Fruit fly (Drosophila melanogaster) whole organism, embryonic: ENCODE data around the gene SNRPG.

ENCODE experiments used
- BEAF-32 ChIP-seq: fragments of 200-800 bp; sonication (Bioruptor generic); optimal IDR thresholded peaks from 3 replicates; lab custom pipeline; 2017; ENCODE audit warnings: missing biosample characterization, missing genetic modification characterization, mild to moderate bottlenecking, moderate library complexity, missing genetic modification reagents
- C15 ChIP-seq: fragments of 200-800 bp; sonication (Bioruptor generic); IDR thresholded peaks from 3 replicates; pipeline ENCODE4 v1.3.6; 2022; ENCODE audit warnings: missing biosample characterization, missing genetic modification characterization
- CG10366 ChIP-seq: fragments of 200-800 bp; sonication (Bioruptor generic); IDR thresholded peaks from 2 replicates; pipeline ENCODE4 v1.3.6; 2022; ENCODE audit warnings: missing biosample characterization, missing genetic modification characterization
- CG12071 ChIP-seq: fragments of 200-800 bp; sonication (Bioruptor generic); optimal IDR thresholded peaks from 3 replicates; lab custom pipeline; 2018; ENCODE audit warnings: missing biosample characterization, mild to moderate bottlenecking, missing genetic modification characterization
- CG12299 ChIP-seq: fragments of 200-800 bp; sonication (Bioruptor generic); optimal IDR thresholded peaks from 2 replicates; lab custom pipeline; 2018; ENCODE audit warnings: missing biosample characterization, mild to moderate bottlenecking, missing genetic modification characterization
- CG13894 ChIP-seq: fragments of 200-800 bp; sonication (Bioruptor generic); optimal IDR thresholded peaks from 3 replicates; lab custom pipeline; 2018; ENCODE audit warnings: missing biosample characterization, mild to moderate bottlenecking, missing genetic modification characterization, moderate library complexity
- CG15269 ChIP-seq: fragments of 200-800 bp; sonication (Bioruptor generic); optimal IDR thresholded peaks from 2 replicates; lab custom pipeline; 2018; ENCODE audit warnings: missing biosample characterization, mild to moderate bottlenecking, missing genetic modification characterization, moderate library complexity
- CG15514 ChIP-seq: fragments of 200-800 bp; sonication (Bioruptor generic); optimal IDR thresholded peaks from 3 replicates; lab custom pipeline; 2017; ENCODE audit warnings: missing biosample characterization, missing genetic modification characterization, mild to moderate bottlenecking, moderate library complexity, missing genetic modification reagents
- CG15696 ChIP-seq: fragments of 200-800 bp; sonication (Bioruptor generic); optimal IDR thresholded peaks from 2 replicates; lab custom pipeline; 2019; ENCODE audit warnings: missing biosample characterization, mild to moderate bottlenecking, missing genetic modification characterization, moderate library complexity
- CG16813 ChIP-seq: fragments of 200-800 bp; sonication (Bioruptor generic); IDR thresholded peaks from 3 replicates; pipeline ENCODE4 v1.3.6; 2022; ENCODE audit warnings: missing biosample characterization, missing genetic modification characterization; ENCODE audit not compliant: partially characterized antibody
- CG2199 ChIP-seq: fragments of 200-800 bp; sonication (Bioruptor generic); IDR thresholded peaks from 3 replicates; pipeline ENCODE4 v1.3.6; 2022; ENCODE audit warnings: missing biosample characterization, missing genetic modification characterization
- CG33557 ChIP-seq: fragments of 200-800 bp; sonication (Bioruptor generic); optimal IDR thresholded peaks from 2 replicates; lab custom pipeline; 2019; ENCODE audit warnings: missing biosample characterization, mild to moderate bottlenecking, missing genetic modification characterization, moderate library complexity
- CG34422 ChIP-seq: fragments of 200-800 bp; sonication (Bioruptor generic); IDR thresholded peaks from 3 replicates; pipeline ENCODE4 v1.3.6; 2022; ENCODE audit warnings: missing biosample characterization, missing genetic modification characterization
- CG6683 ChIP-seq: fragments of 200-800 bp; sonication (Bioruptor generic); optimal IDR thresholded peaks from 2 replicates; lab custom pipeline; 2017; ENCODE audit warnings: missing biosample characterization, mild to moderate bottlenecking, missing genetic modification characterization, missing genetic modification reagents
- CG9797 ChIP-seq: fragments of 200-800 bp; sonication (Bioruptor generic); optimal IDR thresholded peaks from 3 replicates; lab custom pipeline; 2018; ENCODE audit warnings: missing biosample characterization, mild to moderate bottlenecking, missing genetic modification characterization
- CHES-1-like ChIP-seq: fragments of 200-800 bp; sonication (Bioruptor generic); optimal IDR thresholded peaks from 2 replicates; lab custom pipeline; 2016; ENCODE audit warnings: missing biosample characterization, missing genetic modification characterization
- Camta ChIP-seq: fragments of 200-800 bp; sonication (Bioruptor generic); optimal IDR thresholded peaks from 2 replicates; lab custom pipeline; 2016; ENCODE audit warnings: missing biosample characterization, missing genetic modification characterization
- D ChIP-seq, 2 experiments: fragments of 200-800 bp in 1 of 2; fragments of >200 bp in 1 of 2; sonication (Bioruptor generic) in 1 of 2; optimal IDR thresholded peaks; 2 replicates in 1 of 2; 3 replicates in 1 of 2; lab custom pipeline; 2017; ENCODE audit warnings: mild to moderate bottlenecking in 1 of 2, missing biosample characterization in 1 of 2, missing genetic modification characterization in 1 of 2, missing genetic modification reagents in 1 of 2
- D19B ChIP-seq: fragments of 200-800 bp; sonication (Bioruptor generic); optimal IDR thresholded peaks from 2 replicates; lab custom pipeline; 2017; ENCODE audit warnings: missing biosample characterization, mild to moderate bottlenecking, missing genetic modification characterization
- Dek ChIP-seq: fragments of 200-800 bp; sonication (Bioruptor generic); optimal IDR thresholded peaks from 3 replicates; lab custom pipeline; 2019; ENCODE audit warnings: missing biosample characterization, mild to moderate bottlenecking, missing genetic modification characterization, moderate library complexity
- Fer1 ChIP-seq: fragments of 200-800 bp; sonication (Bioruptor generic); optimal IDR thresholded peaks from 2 replicates; lab custom pipeline; 2017; ENCODE audit warnings: missing biosample characterization, mild to moderate bottlenecking, missing genetic modification characterization
- HLHmδ ChIP-seq: fragments of 200-800 bp; sonication (Bioruptor generic); optimal IDR thresholded peaks from 2 replicates; lab custom pipeline; 2018; ENCODE audit warnings: missing biosample characterization, mild to moderate bottlenecking, missing genetic modification characterization, moderate library complexity
- Lhr ChIP-seq: fragments of 200-800 bp; sonication (Bioruptor generic); optimal IDR thresholded peaks from 3 replicates; lab custom pipeline; 2017; ENCODE audit warnings: mild to moderate bottlenecking, missing biosample characterization, missing genetic modification reagents, missing genetic modification characterization
- Lim3 ChIP-seq: fragments of 200-800 bp; sonication (Bioruptor generic); IDR thresholded peaks from 2 replicates; pipeline ENCODE4 v1.3.6; 2022; ENCODE audit warnings: missing biosample characterization, missing genetic modification characterization
- Max ChIP-seq: fragments of 200-800 bp; sonication (Bioruptor generic); optimal IDR thresholded peaks from 2 replicates; lab custom pipeline; 2016; ENCODE audit warnings: missing biosample characterization, mild to moderate bottlenecking, missing genetic modification characterization
- NfI ChIP-seq: fragments of 200-800 bp; sonication (Bioruptor generic); optimal IDR thresholded peaks from 3 replicates; lab custom pipeline; 2018; ENCODE audit warnings: missing biosample characterization, mild to moderate bottlenecking, missing genetic modification characterization, moderate library complexity
- Spps ChIP-seq: fragments of 200-800 bp; sonication (Bioruptor generic); optimal IDR thresholded peaks from 2 replicates; lab custom pipeline; 2018; ENCODE audit warnings: missing biosample characterization, mild to moderate bottlenecking, missing genetic modification characterization
- Stat92E ChIP-seq, 3 experiments: fragments of >200 bp in 2 of 3; fragments of 200-800 bp in 1 of 3; sonication (Bioruptor generic) in 1 of 3; optimal IDR thresholded peaks; 2 replicates each; lab custom pipeline; 2017 to 2019; ENCODE audit warnings: missing biosample characterization in 3 of 3, missing genetic modification characterization in 3 of 3, mild to moderate bottlenecking in 1 of 3, moderate library complexity in 1 of 3
- Xrp1 ChIP-seq: fragments of 200-800 bp; sonication (Bioruptor generic); IDR thresholded peaks from 2 replicates; pipeline ENCODE4 v1.3.6; 2022; ENCODE audit warnings: missing biosample characterization, missing genetic modification characterization
- amos ChIP-seq: fragments of 200-800 bp; sonication (Bioruptor generic); IDR thresholded peaks from 2 replicates; pipeline ENCODE4 v1.3.6; 2022; ENCODE audit warnings: missing biosample characterization, missing genetic modification characterization; ENCODE audit not compliant: partially characterized antibody
- aop ChIP-seq: fragments of 200-800 bp; sonication (Bioruptor generic); IDR thresholded peaks from 2 replicates; pipeline ENCODE4 v1.3.6; 2022; ENCODE audit warnings: missing biosample characterization, missing genetic modification characterization
- chinmo ChIP-seq: fragments of 200-800 bp; sonication (Bioruptor generic); IDR thresholded peaks from 4 replicates; pipeline ENCODE4 v1.3.6; 2022; ENCODE audit warnings: missing biosample characterization, missing genetic modification characterization; ENCODE audit not compliant: partially characterized antibody
- disco-r ChIP-seq: fragments of 200-800 bp; sonication (Bioruptor generic); optimal IDR thresholded peaks from 2 replicates; lab custom pipeline; 2016; ENCODE audit warnings: missing biosample characterization, missing genetic modification characterization
- dmrt11E ChIP-seq: fragments of 200-800 bp; sonication (Bioruptor generic); optimal IDR thresholded peaks from 3 replicates; lab custom pipeline; 2018; ENCODE audit warnings: missing biosample characterization, mild to moderate bottlenecking, missing genetic modification characterization, moderate library complexity
- fd102C ChIP-seq: fragments of 200-800 bp; sonication (Bioruptor generic); optimal IDR thresholded peaks from 2 replicates; lab custom pipeline; 2018; ENCODE audit warnings: missing biosample characterization, mild to moderate bottlenecking, missing genetic modification characterization, moderate library complexity
- fd64A ChIP-seq: fragments of 200-800 bp; sonication (Bioruptor generic); optimal IDR thresholded peaks from 3 replicates; lab custom pipeline; 2018; ENCODE audit warnings: missing biosample characterization, mild to moderate bottlenecking, missing genetic modification characterization
- fu2 ChIP-seq: fragments of 200-800 bp; sonication (Bioruptor generic); optimal IDR thresholded peaks from 2 replicates; lab custom pipeline; 2016; ENCODE audit warnings: missing biosample characterization, missing genetic modification characterization
- gce ChIP-seq: fragments of 200-800 bp; sonication (Bioruptor generic); IDR thresholded peaks from 3 replicates; pipeline ENCODE4 v1.3.6; 2022; ENCODE audit warnings: missing biosample characterization, missing genetic modification characterization
- hth ChIP-seq: fragments of >200 bp; optimal IDR thresholded peaks from 2 replicates; lab custom pipeline; 2017; ENCODE audit warnings: inconsistent platforms
- ind ChIP-seq: fragments of 200-800 bp; sonication (Bioruptor generic); optimal IDR thresholded peaks from 3 replicates; lab custom pipeline; 2016; ENCODE audit warnings: missing biosample characterization, missing genetic modification characterization
- jing ChIP-seq: fragments of 200-800 bp; sonication (Bioruptor generic); optimal IDR thresholded peaks from 2 replicates; lab custom pipeline; 2018; ENCODE audit warnings: missing biosample characterization, mild to moderate bottlenecking, missing genetic modification characterization
- kni ChIP-seq: fragments of 200-800 bp; sonication (Bioruptor generic); optimal IDR thresholded peaks from 3 replicates; lab custom pipeline; 2017; ENCODE audit warnings: mild to moderate bottlenecking, missing biosample characterization, missing genetic modification reagents, missing genetic modification characterization
- knrl ChIP-seq: fragments of 200-800 bp; sonication (Bioruptor generic); IDR thresholded peaks from 3 replicates; pipeline ENCODE4 v1.3.6; 2022; ENCODE audit warnings: missing biosample characterization, missing genetic modification characterization; ENCODE audit not compliant: partially characterized antibody
- otp ChIP-seq: fragments of 200-800 bp; sonication (Bioruptor generic); IDR thresholded peaks from 3 replicates; pipeline ENCODE4, ENCODE4 v1.3.6; 2022; ENCODE audit warnings: missing biosample characterization, missing genetic modification characterization
- sens ChIP-seq: fragments of 200-800 bp; sonication (Bioruptor generic); peaks from one replicate; lab custom pipeline; 2016; ENCODE audit warnings: missing biosample characterization, missing genetic modification characterization
- slou ChIP-seq: fragments of 200-800 bp; sonication (Bioruptor generic); optimal IDR thresholded peaks from 3 replicates; lab custom pipeline; 2016; ENCODE audit warnings: missing biosample characterization, missing genetic modification characterization
- wek ChIP-seq: fragments of 200-800 bp; sonication (Bioruptor generic); optimal IDR thresholded peaks from 3 replicates; lab custom pipeline; 2018; ENCODE audit warnings: missing biosample characterization, mild to moderate bottlenecking, missing genetic modification characterization, moderate library complexity

Gene SNRPG

DNA sequence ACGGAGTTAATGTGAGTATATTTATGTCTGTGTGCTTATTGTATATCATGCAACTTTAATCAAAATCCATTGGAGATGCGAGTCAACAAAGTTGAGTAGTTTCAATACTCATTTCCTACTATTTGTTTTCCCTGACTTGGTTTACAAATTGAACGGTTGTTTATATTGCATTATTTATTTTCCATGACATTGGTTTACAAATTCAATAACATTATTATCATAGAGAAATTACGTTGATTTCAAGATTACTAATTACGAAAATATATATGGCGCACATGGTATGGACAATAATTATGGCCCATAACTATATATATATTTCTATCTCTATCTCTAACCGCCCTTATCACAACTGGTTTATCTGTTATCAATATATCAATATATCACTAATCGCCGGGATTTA lies 20.4 kb upstream of the SNRPG start:
- TF ChIP-seq dmrt11E (tag; lab: Kevin White, UChicago) (peak; percentile 22), Lhr (GFP tag; lab: Kevin White, UChicago) (no peak), Xrp1 (GFP tag; lab: Robert Waterston, UW) (0 out of 2 replicates have a peak, but pooled peaks have one; percentile 8), sens (GFP tag; lab: Kevin White, UChicago) (peak; percentile 53), ind (no peak), CG15696 (tag; lab: Kevin White, UChicago) (peak; percentile 53), CG33557 (peak; percentile 5)

DNA sequence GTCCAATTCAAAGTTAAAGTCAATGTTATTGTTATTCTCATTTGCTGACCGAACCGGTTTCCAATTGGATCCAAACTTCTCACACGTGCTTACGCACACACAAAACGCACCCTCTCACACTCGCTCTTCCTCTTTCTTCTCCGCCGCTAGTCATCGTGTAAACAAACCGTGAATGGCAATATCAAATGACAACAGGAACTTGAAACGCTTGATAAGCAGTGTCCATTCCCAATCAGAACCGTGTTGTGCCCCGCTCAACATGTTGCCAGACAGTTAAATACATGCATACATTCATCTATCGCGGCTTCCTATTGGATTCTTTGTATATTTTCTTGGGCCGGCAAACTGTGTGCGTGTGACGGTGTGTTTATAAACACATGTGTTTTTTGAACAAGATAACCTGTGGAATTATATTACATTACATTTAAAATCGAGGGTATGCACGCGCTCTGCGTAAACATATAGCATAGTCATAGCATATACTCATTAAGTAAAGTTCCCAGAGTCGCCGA lies 15.6 kb upstream of the SNRPG start:
- TF ChIP-seq fd102C (GFP tag; lab: Kevin White, UChicago) (no peak), CG9797 (GFP tag; lab: Kevin White, UChicago) (no peak), D19B (peak; percentile 86), Camta (GFP tag; lab: Kevin White, UChicago) (no peak), Fer1 (peak; percentile 45), Stat92E (GFP tag; optimal IDR thresholded peaks at IDR 0.05; lab: Kevin White, UChicago) (peak in 1 of 3 experiments; percentile 11), hth (no peak), disco-r (GFP tag; lab: Kevin White, UChicago) (no peak), C15 (GFP tag; lab: Robert Waterston, UW) (no peak), CG15269 (peak; percentile 36), slou (GFP tag; lab: Kevin White, UChicago) (no peak), CG12299 (peak; percentile 59), CG2199 (peak; percentile 57; the same call in 2 of the 3 replicates), otp (GFP tag; lab: Robert Waterston, UW) (no peak), aop (GFP tag; lab: Robert Waterston, UW) (no peak), HLHmδ (GFP tag; lab: Kevin White, UChicago) (peak; percentile 17), kni (GFP tag; lab: Kevin White, UChicago) (peak; percentile 82), amos (peak; percentile 22; the same call in 1 of the 2 replicates), CHES-1-like (GFP tag; lab: Kevin White, UChicago) (peak; percentile 34), Dek (tag; lab: Kevin White, UChicago) (no peak), Max (peak; percentile 7), fu2 (no peak), CG6683 (peak; percentile 32), CG34422 (peak; percentile 82; the same call in 1 of the 3 replicates), fd64A (GFP tag; lab: Kevin White, UChicago) (no peak), Xrp1 (GFP tag; lab: Robert Waterston, UW) (0 out of 2 replicates have a peak, but pooled peaks have one; percentile 22), Spps (tag; lab: Kevin White, UChicago) (no peak), BEAF-32 (GFP tag; lab: Kevin White, UChicago) (no peak), dmrt11E (tag; lab: Kevin White, UChicago) (no peak), CG16813 (GFP tag; lab: Robert Waterston, UW) (no peak), CG10366 (GFP tag; lab: Robert Waterston, UW) (no peak), Lim3 (GFP tag; lab: Robert Waterston, UW) (no peak), jing (GFP tag; lab: Kevin White, UChicago) (no peak), CG12071 (GFP tag; lab: Kevin White, UChicago) (peak; percentile 41), D (optimal IDR thresholded peaks at IDR 0.05; lab: Kevin White, UChicago) (no peak), D (GFP tag; optimal IDR thresholded peaks at IDR 0.05; lab: Kevin White, UChicago) (peak; percentile 11), NfI (GFP tag; lab: Kevin White, UChicago) (peak; percentile 2), gce (GFP tag; lab: Robert Waterston, UW) (no peak), wek (GFP tag; lab: Kevin White, UChicago) (peak; percentile 18), knrl (GFP tag; lab: Robert Waterston, UW) (no peak), chinmo (GFP tag; lab: Robert Waterston, UW) (peak; percentile 85; the same call in 2 of the 4 replicates), CG15514 (peak; percentile 20), CG13894 (peak; percentile 67)
